Fruit fly (Drosophila melanogaster): ENCODE measurements around the gene Snoo.
A peak's percentile ranks its signal among the peaks of the same experiment; 100 is the strongest.

Snoo gene

DNA sequence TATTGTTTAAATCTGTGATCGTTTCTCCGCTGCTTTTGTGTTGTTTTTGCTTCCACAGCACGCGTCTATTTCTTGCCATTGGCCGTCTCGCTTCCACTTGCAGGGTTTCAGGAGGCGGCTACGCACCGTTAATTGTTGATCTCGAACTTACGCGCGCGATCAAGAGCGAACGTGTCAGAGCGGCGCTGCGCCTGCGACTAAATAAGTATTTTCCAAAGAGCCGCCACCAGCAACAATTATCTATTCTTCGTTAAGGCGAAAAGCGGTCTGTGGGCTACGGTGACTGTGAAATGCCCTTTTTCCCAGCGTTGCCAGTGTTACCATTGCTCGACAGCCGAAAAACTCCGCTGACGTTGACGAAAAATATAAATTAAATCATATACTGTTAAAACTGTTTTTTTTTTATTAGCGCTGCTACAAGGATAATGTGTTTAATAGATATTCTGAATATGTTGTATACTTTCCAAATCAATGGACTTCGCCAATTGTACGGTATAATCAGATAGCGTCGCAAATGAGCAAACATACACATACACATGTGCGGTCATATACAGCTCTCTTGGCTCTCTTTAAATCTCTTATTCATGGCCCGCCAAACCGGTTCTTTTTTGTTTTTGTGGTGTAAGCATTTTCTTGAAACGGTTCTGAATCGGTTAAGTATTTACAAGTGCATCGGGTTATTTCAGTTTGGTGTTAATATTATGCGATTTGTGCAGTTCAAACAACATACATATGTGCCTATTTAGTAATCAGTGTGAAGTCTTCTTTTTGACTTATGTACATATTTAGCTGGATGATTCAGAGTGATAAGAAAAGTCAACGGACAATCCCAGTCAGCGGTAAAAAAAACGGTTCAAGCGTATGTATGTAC, 10.2 kb upstream of the Snoo start, which contains the start of gene pes (continued):
- peak; percentile 74 for TF ChIP-seq wek (GFP tag; optimal IDR thresholded peaks at IDR 0.05)
- peak; percentile 65 for TF ChIP-seq B-H2 (GFP tag; optimal IDR thresholded peaks at IDR 0.05)
- TF ChIP-seq CG6813 (GFP tag; optimal IDR thresholded peaks at IDR 0.05): peak; percentile 92
- TF ChIP-seq hth (optimal IDR thresholded peaks at IDR 0.05): no peak
- TF ChIP-seq dmrt99B (tag; optimal IDR thresholded peaks at IDR 0.05): peak; percentile 94
- no peak for TF ChIP-seq Dp (GFP tag; optimal IDR thresholded peaks at IDR 0.05)
- peak; percentile 69; the same call in 2 of the 3 replicates for TF ChIP-seq mld (GFP tag; IDR thresholded peaks at IDR 0.05; ENCODE audit: partially characterized antibody)
- peak; percentile 87 for TF ChIP-seq CG18619 (GFP tag; optimal IDR thresholded peaks at IDR 0.05)
- no peak for TF ChIP-seq gcm2 (GFP tag; optimal IDR thresholded peaks at IDR 0.05)
- peak; percentile 39 for TF ChIP-seq NC2α (GFP tag; optimal IDR thresholded peaks at IDR 0.05)
- TF ChIP-seq CG6175 (GFP tag; IDR thresholded peaks at IDR 0.05): peak; percentile 91
- peak; percentile 96 for TF ChIP-seq CG7839 (tag; optimal IDR thresholded peaks at IDR 0.05)
- peak; percentile 91 for TF ChIP-seq CG14441 (GFP tag; IDR thresholded peaks at IDR 0.05)
- TF ChIP-seq CG43689 (GFP tag; IDR thresholded peaks at IDR 0.05): no peak
- TF ChIP-seq CG9817 (tag; optimal IDR thresholded peaks at IDR 0.05): peak; percentile 84
- TF ChIP-seq Ets65A (GFP tag): peak; percentile 98
- peak; percentile 48; the same call in 1 of the 3 replicates for TF ChIP-seq HLH4C (GFP tag; IDR thresholded peaks at IDR 0.05; ENCODE audit: partially characterized antibody)
- TF ChIP-seq zen (tag; optimal IDR thresholded peaks at IDR 0.05): peak; percentile 91
- TF ChIP-seq CG9797 (GFP tag; optimal IDR thresholded peaks at IDR 0.05): peak; percentile 62
- 0 out of 2 replicates have a peak, but pooled peaks have one; percentile 22 for TF ChIP-seq ttk (GFP tag; IDR thresholded peaks at IDR 0.05)
- TF ChIP-seq CG2116 (GFP tag; optimal IDR thresholded peaks at IDR 0.05): peak; percentile 72
- peak; percentile 89 for TF ChIP-seq CG15011 (GFP tag; optimal IDR thresholded peaks at IDR 0.05)
- TF ChIP-seq Sry-β (GFP tag; optimal IDR thresholded peaks at IDR 0.05): peak; percentile 40
- TF ChIP-seq CG8924 (tag; optimal IDR thresholded peaks at IDR 0.05): peak; percentile 44
- TF ChIP-seq otp (GFP tag; IDR thresholded peaks at IDR 0.05): peak; percentile 86
- TF ChIP-seq gfzf (GFP tag; optimal IDR thresholded peaks at IDR 0.05): peak; percentile 8
- TF ChIP-seq Lpt (GFP tag; optimal IDR thresholded peaks at IDR 0.05): no peak
- TF ChIP-seq CG9437 (GFP tag; optimal IDR thresholded peaks at IDR 0.05): peak; percentile 52
- peak; percentile 96 for TF ChIP-seq BtbVII (GFP tag; optimal IDR thresholded peaks at IDR 0.05)
- peak; percentile 63 for TF ChIP-seq sens-2 (GFP tag; IDR thresholded peaks at IDR 0.05)
- TF ChIP-seq Sox102F (GFP tag; optimal IDR thresholded peaks at IDR 0.05): peak; percentile 88
- TF ChIP-seq yki (optimal IDR thresholded peaks at IDR 0.05): peak; percentile 25
- peak; percentile 76 for TF ChIP-seq schlank (tag; optimal IDR thresholded peaks at IDR 0.05)
- peak; percentile 59 for TF ChIP-seq CG33213 (GFP tag; optimal IDR thresholded peaks at IDR 0.05)
- TF ChIP-seq dm (GFP tag; optimal IDR thresholded peaks at IDR 0.05): peak; percentile 28
- TF ChIP-seq Doc2 (GFP tag; IDR thresholded peaks at IDR 0.05): peak; percentile 68; the same call in 1 of the 2 replicates
- TF ChIP-seq Nf-YC (tag; optimal IDR thresholded peaks at IDR 0.05): peak; percentile 81
- TF ChIP-seq hbn (GFP tag; IDR thresholded peaks at IDR 0.05; ENCODE audit: partially characterized antibody): no peak
- peak; percentile 53 for TF ChIP-seq chn (GFP tag; optimal IDR thresholded peaks at IDR 0.05)
- TF ChIP-seq CG34422 (GFP tag; IDR thresholded peaks at IDR 0.05): peak; percentile 95
- TF ChIP-seq gro (GFP tag; optimal IDR thresholded peaks at IDR 0.05): peak; percentile 92
- peak; percentile 88 to 91 for TF ChIP-seq dpn (GFP tag; optimal IDR thresholded peaks at IDR 0.05)
- TF ChIP-seq CG17328 (GFP tag; IDR thresholded peaks at IDR 0.05): peak; percentile 47; the same call in 1 of the 2 replicates
- peak; percentile 84 for TF ChIP-seq toy (GFP tag; IDR thresholded peaks at IDR 0.05)
- TF ChIP-seq bcd (GFP tag; optimal IDR thresholded peaks at IDR 0.05): peak; percentile 95
- TF ChIP-seq fd3F (GFP tag; optimal IDR thresholded peaks at IDR 0.05): peak; percentile 84
- TF ChIP-seq usp (GFP tag; optimal IDR thresholded peaks at IDR 0.05): no peak
- TF ChIP-seq ems (GFP tag; optimal IDR thresholded peaks at IDR 0.05): peak; percentile 94
- TF ChIP-seq CG12236 (GFP tag; optimal IDR thresholded peaks at IDR 0.05): no peak

Data from whole organism, embryonic.